Worm (Caenorhabditis elegans): ENCODE data around the gene Y39A3CL.7.

Gene Y39A3CL.7

DNA sequence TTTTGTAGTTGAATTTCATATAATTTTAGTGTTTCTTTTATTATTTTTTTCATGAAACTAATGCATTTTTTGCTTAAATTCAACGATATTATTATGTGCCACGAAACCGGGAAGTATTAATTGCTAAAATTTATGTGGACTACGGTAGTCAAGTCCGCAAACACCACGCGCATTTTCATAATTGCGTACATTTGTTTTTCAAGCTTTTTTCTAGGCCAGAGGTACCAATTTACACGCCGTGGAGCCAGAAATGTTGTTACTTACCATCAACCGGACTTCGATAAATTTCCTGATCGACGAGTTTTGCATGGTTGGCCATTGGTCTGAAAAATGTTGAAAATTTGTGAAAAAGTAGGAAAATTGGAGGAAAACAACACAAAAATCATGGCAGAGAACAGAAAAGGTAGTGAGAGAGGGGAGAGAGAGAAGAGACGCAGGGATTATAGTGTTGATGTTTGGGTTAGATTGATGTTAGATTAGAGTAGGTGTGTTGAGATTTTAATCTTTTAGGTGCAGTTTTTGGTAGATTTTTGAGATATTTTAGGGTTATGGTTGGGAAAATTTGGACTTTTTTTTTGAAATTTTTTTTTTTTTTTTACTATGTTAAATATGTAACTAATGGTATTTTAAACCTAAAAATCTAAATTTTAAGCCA lies 6.6 kb upstream of the Y39A3CL.7 start, which contains the start of gene clp-4:
Gene clp-4 (minus strand): TSS at position 323 of the 655 bp plus-strand sequence.
- TF ChIP-seq ceh-8 (GFP tag; optimal IDR thresholded peaks at IDR 0.05) (no peak), C16A3.4 (tag; optimal IDR thresholded peaks at IDR 0.05) (no peak), ama-1 (optimal IDR thresholded peaks at IDR 0.05) (no peak), efl-1 (optimal IDR thresholded peaks at IDR 0.05) (no peak), efl-1 (GFP tag; optimal IDR thresholded peaks at IDR 0.05 in 1 of 2) (peak in 1 of 2 experiments; percentile 84), lsy-2 (tag; optimal IDR thresholded peaks at IDR 0.05) (peak; percentile 8 to 85), tlp-1 (tag; optimal IDR thresholded peaks at IDR 0.05) (no peak), isw-1 (GFP tag; IDR thresholded peaks at IDR 0.05) (no peak), aly-2 (tag; optimal IDR thresholded peaks at IDR 0.05) (no peak), nhr-71 (tag; optimal IDR thresholded peaks at IDR 0.05) (peak; percentile 21), nhr-77 (tag; optimal IDR thresholded peaks at IDR 0.05) (no peak), ceh-82 (tag; optimal IDR thresholded peaks at IDR 0.05) (no peak), grh-1 (GFP tag; IDR thresholded peaks at IDR 0.05) (no peak), unc-98 (GFP tag; IDR thresholded peaks at IDR 0.05) (no peak), snu-23 (GFP tag; optimal IDR thresholded peaks at IDR 0.05) (peak; percentile 23), sptf-1 (tag; optimal IDR thresholded peaks at IDR 0.05) (no peak), nhr-85 (tag) (peak; percentile 83), nhr-237 (tag; optimal IDR thresholded peaks at IDR 0.05) (no peak), lin-14 (GFP tag; optimal IDR thresholded peaks at IDR 0.05) (peak; percentile 32), skn-1 (tag; optimal IDR thresholded peaks at IDR 0.05) (no peak)

DNA sequence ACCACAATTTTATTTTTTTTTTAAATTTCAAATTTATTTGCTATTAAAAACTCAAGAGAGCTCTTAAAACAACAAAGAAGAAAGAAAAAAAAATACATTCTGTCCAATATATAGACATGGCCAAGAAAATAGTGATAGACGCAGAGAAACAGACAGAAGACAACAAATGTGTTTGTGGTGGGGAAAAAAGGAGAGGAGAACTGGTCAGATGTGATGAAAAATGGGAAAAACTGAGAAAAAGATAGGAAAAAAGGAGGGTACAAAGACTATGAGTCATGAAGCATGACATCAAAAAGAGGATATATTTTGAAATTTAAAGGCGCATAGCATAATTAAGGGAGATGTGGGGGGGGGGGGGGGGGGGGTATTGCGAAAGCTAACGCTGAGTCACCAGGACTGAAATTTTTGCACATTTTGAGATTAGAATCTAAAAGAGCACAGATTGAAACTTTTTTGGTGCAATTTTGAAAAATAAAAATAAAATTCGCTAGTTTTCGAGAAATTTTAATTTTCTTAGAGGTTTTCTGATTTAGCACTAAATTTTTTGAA lies 5.6 kb upstream of the Y39A3CL.7 start:
- no peak for TF ChIP-seq skn-1 (tag; optimal IDR thresholded peaks at IDR 0.05)
- no peak for TF ChIP-seq hlh-17 (GFP tag; optimal IDR thresholded peaks at IDR 0.05; ENCODE audit: borderline replicate concordance)
- TF ChIP-seq xbp-1 (tag; optimal IDR thresholded peaks at IDR 0.05): no peak
- no peak for TF ChIP-seq nhr-76 (tag; optimal IDR thresholded peaks at IDR 0.05)
- TF ChIP-seq C34B4.2 (tag; optimal IDR thresholded peaks at IDR 0.05): no peak
- no peak for TF ChIP-seq nhr-28 (tag; optimal IDR thresholded peaks at IDR 0.05)
- peak; percentile 20 for TF ChIP-seq blmp-1 (tag; optimal IDR thresholded peaks at IDR 0.05)
- peak; percentile 18 for TF ChIP-seq fkh-8 (tag; optimal IDR thresholded peaks at IDR 0.05)
- TF ChIP-seq efl-3 (GFP tag; optimal IDR thresholded peaks at IDR 0.05): no peak
- peak; percentile 14 for TF ChIP-seq dsc-1 (tag; optimal IDR thresholded peaks at IDR 0.05)
- TF ChIP-seq swsn-7 (tag; optimal IDR thresholded peaks at IDR 0.05): peak; percentile 29
- no peak for TF ChIP-seq sptf-1 (tag; optimal IDR thresholded peaks at IDR 0.05)
- peak; percentile 5 for TF ChIP-seq lin-13 (GFP tag; optimal IDR thresholded peaks at IDR 0.05)
- peak; percentile 54 for TF ChIP-seq nhr-71 (tag; optimal IDR thresholded peaks at IDR 0.05)
- TF ChIP-seq ceh-82 (tag; optimal IDR thresholded peaks at IDR 0.05): peak in 1 of 3 experiments; percentile 33
- TF ChIP-seq efl-1 (optimal IDR thresholded peaks at IDR 0.05): peak; percentile 30 to 46
- peak in 1 of 2 experiments; percentile 2 for TF ChIP-seq efl-1 (GFP tag; optimal IDR thresholded peaks at IDR 0.05 in 1 of 2)
- TF ChIP-seq lsy-2 (tag; optimal IDR thresholded peaks at IDR 0.05): peak; percentile 63 to 66
- no peak for TF ChIP-seq egl-27 (tag; optimal IDR thresholded peaks at IDR 0.05)
- TF ChIP-seq nhr-47 (tag; optimal IDR thresholded peaks at IDR 0.05): peak; percentile 19
- TF ChIP-seq nhr-85 (tag): peak; percentile 57
- TF ChIP-seq tbx-2 (tag; optimal IDR thresholded peaks at IDR 0.05): no peak
- no peak for TF ChIP-seq isw-1 (GFP tag; IDR thresholded peaks at IDR 0.05)
- TF ChIP-seq lin-14 (GFP tag; optimal IDR thresholded peaks at IDR 0.05): peak; percentile 91
- TF ChIP-seq pag-3 (tag; optimal IDR thresholded peaks at IDR 0.05; ENCODE audit: borderline replicate concordance, insufficient read depth): no peak
- no peak for TF ChIP-seq rnt-1 (tag; optimal IDR thresholded peaks at IDR 0.05)
- no peak for TF ChIP-seq pqm-1 (tag; optimal IDR thresholded peaks at IDR 0.05)
- TF ChIP-seq F16B12.6 (tag; optimal IDR thresholded peaks at IDR 0.05): no peak
- peak; percentile 28 for TF ChIP-seq mep-1 (tag; optimal IDR thresholded peaks at IDR 0.05)
- no peak for TF ChIP-seq C16A3.4 (tag; optimal IDR thresholded peaks at IDR 0.05)
- TF ChIP-seq dpl-1 (GFP tag; optimal IDR thresholded peaks at IDR 0.05): peak in 1 of 3 experiments; percentile 42
- peak; percentile 62 for TF ChIP-seq snu-23 (GFP tag; optimal IDR thresholded peaks at IDR 0.05)
- no peak for TF ChIP-seq lir-3 (tag; optimal IDR thresholded peaks at IDR 0.05; ENCODE audit: poor library complexity)
- TF ChIP-seq vab-15 (tag; optimal IDR thresholded peaks at IDR 0.05): no peak
- TF ChIP-seq lin-35 (GFP tag; optimal IDR thresholded peaks at IDR 0.05): peak in 1 of 2 experiments; percentile 12
- TF ChIP-seq nhr-19 (GFP tag; conservative IDR thresholded peaks at IDR 0.05): 0 out of 2 replicates have a peak, but pooled peaks have one; percentile 5
- TF ChIP-seq nhr-20 (tag; optimal IDR thresholded peaks at IDR 0.05): peak; percentile 3

Data from whole organism, L1 larva.